Fruit fly (Drosophila melanogaster): ENCODE measurements around the gene Adh.
A peak's percentile ranks its signal among the peaks of the same experiment; 100 is the strongest.

Gene Adh

DNA sequence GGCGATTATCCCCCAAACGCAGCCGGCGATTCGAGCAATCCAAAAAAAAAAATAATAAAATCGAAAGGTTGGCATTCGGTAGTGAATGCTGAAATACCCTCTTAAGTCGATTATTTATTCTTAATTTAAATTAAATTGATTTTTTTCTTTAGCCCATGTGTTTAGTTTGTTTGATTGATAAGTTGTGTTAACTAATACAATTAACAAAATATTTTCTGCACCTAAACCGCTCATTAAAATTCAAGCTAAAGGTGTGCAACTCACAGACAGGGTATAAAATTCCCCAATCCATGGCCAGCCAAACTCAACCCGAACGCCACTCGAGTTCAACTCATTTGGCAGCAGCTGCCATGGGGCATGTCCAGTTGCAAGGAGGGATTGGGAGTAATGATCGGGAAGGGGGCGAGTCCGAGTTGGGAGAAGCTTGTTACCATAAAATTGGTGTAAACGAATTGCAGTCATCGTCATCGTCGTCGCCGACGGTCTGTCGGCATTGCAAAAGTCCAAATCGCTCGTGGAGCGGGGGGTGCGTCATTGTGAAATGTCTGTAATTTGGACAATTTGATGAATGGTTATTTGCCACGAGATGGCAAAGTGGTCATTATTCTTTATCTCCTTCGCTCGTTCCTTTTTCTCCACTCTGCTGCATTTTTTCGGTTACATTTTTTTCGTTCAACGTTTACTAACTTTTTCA, 42.0 kb upstream of the Adh start:
- TF ChIP-seq CG33017 (tag; optimal IDR thresholded peaks at IDR 0.05) (no peak), CG11617 (GFP tag; optimal IDR thresholded peaks at IDR 0.05) (no peak), tj (GFP tag; optimal IDR thresholded peaks at IDR 0.05) (no peak), CG12768 (GFP tag; optimal IDR thresholded peaks at IDR 0.05) (no peak), pad (GFP tag; optimal IDR thresholded peaks at IDR 0.05) (no peak), CG7045 (GFP tag; optimal IDR thresholded peaks at IDR 0.05) (no peak), CG7101 (tag; optimal IDR thresholded peaks at IDR 0.05) (no peak), Clk (GFP tag; optimal IDR thresholded peaks at IDR 0.05) (no peak)

DNA sequence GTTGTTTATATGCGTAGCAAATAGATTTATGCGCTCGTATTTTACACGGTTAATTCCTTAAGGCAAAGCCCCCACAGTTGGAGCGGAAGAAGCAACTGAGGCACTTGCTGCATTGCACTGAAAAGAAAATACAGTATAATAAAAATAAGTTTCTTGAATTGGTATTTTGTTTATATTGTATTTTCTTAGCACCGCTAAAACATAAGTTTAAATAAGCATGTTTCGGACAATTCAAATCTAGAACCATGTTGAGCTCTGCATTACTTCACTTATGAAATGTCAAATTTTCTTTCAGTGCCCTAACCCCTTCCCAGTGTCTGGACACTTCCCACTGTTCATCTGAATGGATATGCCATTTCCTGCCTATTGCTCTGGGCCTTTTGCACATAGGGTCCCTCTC, 40.5 kb upstream of the Adh start:
- TF ChIP-seq pad (GFP tag; optimal IDR thresholded peaks at IDR 0.05) (no peak), CG11617 (GFP tag; optimal IDR thresholded peaks at IDR 0.05) (no peak), kay (GFP tag; ENCODE audit: borderline replicate concordance) (no peak), CG14711 (tag; optimal IDR thresholded peaks at IDR 0.05) (no peak), cic (GFP tag; optimal IDR thresholded peaks at IDR 0.05) (no peak), CG12768 (GFP tag; optimal IDR thresholded peaks at IDR 0.05) (no peak), Hr96 (GFP tag; optimal IDR thresholded peaks at IDR 0.05) (no peak), CG33017 (tag; optimal IDR thresholded peaks at IDR 0.05) (no peak), CG5204 (GFP tag; optimal IDR thresholded peaks at IDR 0.05) (no peak), Mnt (GFP tag; optimal IDR thresholded peaks at IDR 0.05) (no peak), CG7045 (GFP tag; optimal IDR thresholded peaks at IDR 0.05) (no peak), Crg-1 (GFP tag; optimal IDR thresholded peaks at IDR 0.05) (no peak), Clk (GFP tag; optimal IDR thresholded peaks at IDR 0.05) (no peak), bab1 (GFP tag; optimal IDR thresholded peaks at IDR 0.05) (no peak), toe (GFP tag; optimal IDR thresholded peaks at IDR 0.05) (no peak), CG7101 (tag; optimal IDR thresholded peaks at IDR 0.05) (no peak), ovo (GFP tag; optimal IDR thresholded peaks at IDR 0.05) (no peak)

DNA sequence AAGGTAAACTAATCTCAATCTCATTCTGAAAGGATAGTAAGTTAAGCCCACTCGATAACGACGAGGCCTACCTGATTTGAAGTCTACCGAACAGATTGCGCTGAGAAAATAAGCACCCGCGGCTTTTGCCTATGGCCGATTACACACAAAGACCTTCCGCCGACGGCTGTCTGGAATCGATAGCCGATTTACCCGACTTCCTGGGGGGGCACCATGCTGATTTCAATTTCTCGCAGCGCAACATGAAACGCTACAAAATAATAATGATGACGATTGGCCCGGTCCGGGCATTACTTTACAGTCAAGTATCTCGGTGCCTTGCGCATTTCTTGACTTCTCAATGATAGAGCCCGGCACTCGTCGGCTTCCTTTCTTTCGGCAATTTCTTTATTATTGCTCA, 38.2 kb upstream of the Adh start:
- TF ChIP-seq CG1620 (GFP tag; optimal IDR thresholded peaks at IDR 0.05) = no peak
- TF ChIP-seq CG33017 (tag; optimal IDR thresholded peaks at IDR 0.05) = no peak
- no peak for TF ChIP-seq CG14711 (tag; optimal IDR thresholded peaks at IDR 0.05)
- TF ChIP-seq pad (GFP tag; optimal IDR thresholded peaks at IDR 0.05) = no peak
- no peak for TF ChIP-seq cic (GFP tag; optimal IDR thresholded peaks at IDR 0.05)
- no peak for TF ChIP-seq CG5204 (GFP tag; optimal IDR thresholded peaks at IDR 0.05)
- TF ChIP-seq CG12768 (GFP tag; optimal IDR thresholded peaks at IDR 0.05) = no peak
- no peak for TF ChIP-seq Crg-1 (GFP tag; optimal IDR thresholded peaks at IDR 0.05)
- no peak for TF ChIP-seq kay (GFP tag; ENCODE audit: borderline replicate concordance)
- no peak for TF ChIP-seq CG7101 (tag; optimal IDR thresholded peaks at IDR 0.05)
- no peak for TF ChIP-seq Hr96 (GFP tag; optimal IDR thresholded peaks at IDR 0.05)
- no peak for TF ChIP-seq ovo (GFP tag; optimal IDR thresholded peaks at IDR 0.05)
- no peak for TF ChIP-seq tj (GFP tag; optimal IDR thresholded peaks at IDR 0.05)
- TF ChIP-seq Mnt (GFP tag; optimal IDR thresholded peaks at IDR 0.05) = no peak

DNA sequence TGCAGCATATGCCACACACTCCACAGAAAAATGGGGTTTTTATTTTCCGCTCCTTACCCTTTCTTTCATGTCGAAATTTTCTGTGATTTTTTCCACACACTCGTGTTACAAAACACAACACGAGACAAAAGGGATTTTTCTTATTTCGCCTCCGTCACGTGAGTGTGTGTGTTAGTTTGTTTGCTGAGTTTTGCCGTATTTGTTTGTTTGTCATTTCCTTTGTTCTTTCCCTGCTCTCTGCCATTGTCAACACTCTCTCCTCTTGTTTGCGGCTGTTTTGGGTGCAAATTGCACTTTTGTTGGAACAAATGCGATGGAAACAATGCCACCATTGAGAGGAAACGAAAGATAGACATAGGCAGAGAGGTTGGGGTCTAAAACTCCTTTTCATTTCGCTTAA, 35.9 kb upstream of the Adh start:
- TF ChIP-seq bab1 (GFP tag; optimal IDR thresholded peaks at IDR 0.05) (no peak), CG14711 (tag; optimal IDR thresholded peaks at IDR 0.05) (no peak), CG11617 (GFP tag; optimal IDR thresholded peaks at IDR 0.05) (no peak), kay (GFP tag; ENCODE audit: borderline replicate concordance) (peak; percentile 12), Mnt (GFP tag; optimal IDR thresholded peaks at IDR 0.05) (no peak), CG7101 (tag; optimal IDR thresholded peaks at IDR 0.05) (no peak), CG33017 (tag; optimal IDR thresholded peaks at IDR 0.05) (no peak), tj (GFP tag; optimal IDR thresholded peaks at IDR 0.05) (no peak)

DNA sequence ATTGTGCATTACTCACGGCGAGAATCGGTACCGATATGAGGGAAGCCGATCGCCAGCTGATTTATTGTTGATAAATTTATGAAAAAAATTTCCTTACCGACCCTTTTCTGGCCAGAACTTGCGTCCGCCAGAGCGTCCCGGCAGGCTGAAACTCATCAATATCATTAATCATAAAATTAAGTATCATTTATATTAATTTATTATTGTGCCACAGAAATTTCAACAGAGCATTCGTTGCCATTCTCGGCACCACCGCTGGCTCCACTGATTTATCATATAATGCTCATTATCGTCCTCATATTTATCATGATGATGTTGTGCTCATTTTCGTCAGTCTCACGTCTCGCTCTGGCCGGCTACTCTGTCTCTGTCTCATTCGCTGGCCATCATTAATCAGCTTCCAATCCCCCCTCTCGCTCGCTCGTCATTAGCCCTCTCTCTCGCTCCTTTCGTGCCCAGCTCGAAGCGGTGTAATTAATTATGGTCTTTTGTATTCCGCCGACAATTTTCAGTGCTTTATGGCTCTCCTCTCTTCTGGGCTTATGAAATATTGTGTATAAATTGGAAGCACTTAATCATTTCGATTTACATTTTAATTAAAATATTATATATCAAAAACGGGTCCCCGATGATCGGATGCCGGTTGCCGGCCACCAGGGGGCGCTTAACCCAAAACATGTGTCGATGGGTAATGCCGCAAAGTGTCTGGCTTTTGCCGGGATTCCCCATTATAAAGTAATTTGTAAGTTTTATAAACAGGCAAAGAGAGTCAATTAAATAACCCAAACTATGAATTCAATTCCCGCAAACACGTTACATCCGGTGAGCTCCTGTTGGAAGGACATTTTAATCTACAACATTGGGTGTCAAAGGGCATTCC, 34.4 kb upstream of the Adh start:
- no peak for TF ChIP-seq tj (GFP tag; optimal IDR thresholded peaks at IDR 0.05)
- no peak for TF ChIP-seq cnc (optimal IDR thresholded peaks at IDR 0.05)
- peak; percentile 40 for TF ChIP-seq kay (GFP tag; ENCODE audit: borderline replicate concordance)
- TF ChIP-seq ovo (GFP tag; optimal IDR thresholded peaks at IDR 0.05) = no peak

DNA sequence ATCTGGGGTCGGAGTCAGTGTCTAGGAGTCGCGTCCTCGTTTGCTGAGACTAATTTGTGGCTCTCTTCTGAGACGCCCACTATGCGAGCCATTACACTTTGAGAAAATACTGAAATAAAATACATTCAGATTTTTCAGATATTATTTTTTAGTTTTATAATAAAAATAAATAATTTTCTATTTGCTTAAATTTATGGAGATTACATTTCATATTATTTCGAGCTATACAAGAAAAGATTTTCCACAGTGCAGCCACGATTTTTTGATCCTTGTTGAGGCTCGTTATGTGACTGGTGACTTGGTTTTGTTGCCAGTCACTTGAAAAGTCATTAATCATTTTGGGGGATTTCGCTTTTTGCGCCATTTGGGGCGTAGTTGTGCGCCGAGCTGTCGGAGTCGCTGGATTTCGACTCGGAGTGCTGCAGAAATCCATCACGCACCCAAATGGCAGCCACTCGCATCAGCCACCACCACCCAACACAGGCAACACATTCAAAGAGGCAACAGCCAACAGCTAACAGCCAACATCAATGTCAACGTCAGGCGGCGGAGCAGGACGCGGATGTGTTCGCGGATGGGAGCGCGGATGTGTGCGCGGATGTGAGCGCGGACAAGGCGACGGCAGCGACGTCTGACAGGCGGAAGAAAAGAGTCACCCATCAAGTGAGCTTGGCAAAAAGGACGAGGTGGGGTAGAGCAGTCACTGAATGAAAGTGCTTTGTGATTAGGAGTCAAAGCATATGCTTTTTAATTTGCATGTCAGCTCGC, 28.5 kb upstream of the Adh start:
- TF ChIP-seq toe (GFP tag; optimal IDR thresholded peaks at IDR 0.05) (no peak), CG7045 (GFP tag; optimal IDR thresholded peaks at IDR 0.05) (no peak), CG7101 (tag; optimal IDR thresholded peaks at IDR 0.05) (no peak), cic (GFP tag; optimal IDR thresholded peaks at IDR 0.05) (no peak), Mnt (GFP tag; optimal IDR thresholded peaks at IDR 0.05) (no peak), Clk (GFP tag; optimal IDR thresholded peaks at IDR 0.05) (no peak), pad (GFP tag; optimal IDR thresholded peaks at IDR 0.05) (no peak), Hr96 (GFP tag; optimal IDR thresholded peaks at IDR 0.05) (no peak), CG12768 (GFP tag; optimal IDR thresholded peaks at IDR 0.05) (no peak), kay (GFP tag; ENCODE audit: borderline replicate concordance) (no peak), CG11617 (GFP tag; optimal IDR thresholded peaks at IDR 0.05) (no peak), ovo (GFP tag; optimal IDR thresholded peaks at IDR 0.05) (no peak), bab1 (GFP tag; optimal IDR thresholded peaks at IDR 0.05) (no peak), CG5204 (GFP tag; optimal IDR thresholded peaks at IDR 0.05) (no peak), CG14711 (tag; optimal IDR thresholded peaks at IDR 0.05) (no peak), tj (GFP tag; optimal IDR thresholded peaks at IDR 0.05) (no peak), cnc (optimal IDR thresholded peaks at IDR 0.05) (no peak), CG33017 (tag; optimal IDR thresholded peaks at IDR 0.05) (no peak), CG1620 (GFP tag; optimal IDR thresholded peaks at IDR 0.05) (no peak)
